Worm (Caenorhabditis elegans) whole organism, L3 larva: ENCODE data around the gene ZK622.5.

Source experiments
- R02D3.7 ChIP-seq: fragments of 150-350 bp; optimal IDR thresholded peaks from 2 replicates; lab custom pipeline; 2014; ENCODE audit warnings: missing biosample characterization, missing genetic modification characterization
- ZK546.5 ChIP-seq: sonication (generic microtip); optimal IDR thresholded peaks from 2 replicates; lab custom pipeline; 2017; ENCODE audit warnings: missing biosample characterization, missing genetic modification characterization
- aly-2 ChIP-seq: fragments of 150-350 bp; optimal IDR thresholded peaks from 2 replicates; lab custom pipeline; 2014; ENCODE audit warnings: missing biosample characterization, missing genetic modification characterization
- ama-1 ChIP-seq: fragments of 150-350 bp; optimal IDR thresholded peaks from 2 replicates; lab custom pipeline; 2018
- ceh-16 ChIP-seq: sonication (generic microtip); optimal IDR thresholded peaks from 2 replicates; lab custom pipeline; 2017; ENCODE audit warnings: missing biosample characterization, missing genetic modification characterization
- ceh-28 ChIP-seq: fragments of 150-350 bp; optimal IDR thresholded peaks from 2 replicates; lab custom pipeline; 2014; ENCODE audit warnings: missing biosample characterization, missing genetic modification reagents, missing genetic modification characterization
- ceh-82 ChIP-seq: fragments of 150-350 bp; optimal IDR thresholded peaks from 2 replicates; lab custom pipeline; 2014; ENCODE audit warnings: missing biosample characterization, missing genetic modification characterization
- ceh-9 ChIP-seq: sonication (generic microtip); optimal IDR thresholded peaks from 2 replicates; lab custom pipeline; 2018; ENCODE audit warnings: missing biosample characterization, missing genetic modification characterization
- egl-27 ChIP-seq: sonication (generic microtip); optimal IDR thresholded peaks from 4 replicates; lab custom pipeline; 2017; ENCODE audit warnings: missing biosample characterization, missing genetic modification reagents, missing genetic modification characterization
- egl-5 ChIP-seq: fragments of 150-350 bp; optimal IDR thresholded peaks from 2 replicates; lab custom pipeline; 2017; ENCODE audit warnings: missing biosample characterization, missing genetic modification reagents, missing genetic modification characterization, inconsistent platforms
- elt-1 ChIP-seq: fragments of 150-350 bp; optimal IDR thresholded peaks from 2 replicates; lab custom pipeline; 2014; ENCODE audit warnings: missing biosample characterization, missing genetic modification characterization
- elt-2 ChIP-seq: sonication (generic microtip); optimal IDR thresholded peaks from 2 replicates; lab custom pipeline; 2016; ENCODE audit warnings: missing genetic modification reagents, mild to moderate bottlenecking, missing genetic modification characterization, missing compliant biosample characterization
- elt-3 ChIP-seq, 3 experiments: fragments of 150-350 bp in 1 of 3; sonication (generic microtip) in 2 of 3; optimal IDR thresholded peaks; 2 replicates in 2 of 3; 4 replicates in 1 of 3; lab custom pipeline; 2014 to 2017; ENCODE audit warnings: missing biosample characterization in 3 of 3, missing genetic modification characterization in 3 of 3
- eor-1 ChIP-seq, 2 experiments: fragments of 150-350 bp; optimal IDR thresholded peaks; 2 replicates each; lab custom pipeline; 2014 to 2018; ENCODE audit warnings: missing biosample characterization in 2 of 2, missing genetic modification characterization in 2 of 2
- fkh-10 ChIP-seq: sonication (generic microtip); optimal IDR thresholded peaks from 2 replicates; lab custom pipeline; 2017; ENCODE audit warnings: missing biosample characterization, missing genetic modification reagents, missing genetic modification characterization
- fkh-2 ChIP-seq: fragments of 150-350 bp; optimal IDR thresholded peaks from 2 replicates; lab custom pipeline; 2014; ENCODE audit warnings: missing biosample characterization, missing genetic modification reagents, missing genetic modification characterization
- hmg-11 ChIP-seq: sonication (generic microtip); optimal IDR thresholded peaks from 2 replicates; lab custom pipeline; 2016; ENCODE audit warnings: missing genetic modification characterization, missing compliant biosample characterization
- jun-1 ChIP-seq: fragments of 150-350 bp; optimal IDR thresholded peaks from 2 replicates; lab custom pipeline; 2014; ENCODE audit warnings: missing biosample characterization, missing genetic modification reagents, missing genetic modification characterization
- lin-15B ChIP-seq: fragments of 150-350 bp; optimal IDR thresholded peaks from 2 replicates; lab custom pipeline; 2014; ENCODE audit warnings: missing biosample characterization, missing genetic modification characterization
- lin-39 ChIP-seq: fragments of 150-350 bp; optimal IDR thresholded peaks from 2 replicates; lab custom pipeline; 2018; ENCODE audit warnings: missing biosample characterization, missing genetic modification reagents, missing genetic modification characterization
- lsy-12 ChIP-seq: sonication (generic microtip); optimal IDR thresholded peaks from 2 replicates; lab custom pipeline; 2016; ENCODE audit warnings: mild to moderate bottlenecking, missing genetic modification characterization, missing compliant biosample characterization
- mdl-1 ChIP-seq: fragments of 150-350 bp; optimal IDR thresholded peaks from 2 replicates; lab custom pipeline; 2014; ENCODE audit warnings: missing biosample characterization, missing genetic modification characterization
- mml-1 ChIP-seq: fragments of 150-350 bp; sonication (generic microtip); optimal IDR thresholded peaks from 3 replicates; lab custom pipeline; 2014; ENCODE audit warnings: missing biosample characterization, missing genetic modification characterization
- nfya-1 ChIP-seq: sonication (generic microtip); optimal IDR thresholded peaks from 2 replicates; lab custom pipeline; 2017; ENCODE audit warnings: missing genetic modification characterization, mild to moderate bottlenecking, missing compliant biosample characterization, antibody characterized with exemption, moderate library complexity; ENCODE audit not compliant: insufficient read depth
- nhr-11 ChIP-seq: fragments of 150-350 bp; optimal IDR thresholded peaks from 2 replicates; lab custom pipeline; 2014; ENCODE audit warnings: missing biosample characterization, missing genetic modification characterization
- nhr-12 ChIP-seq: fragments of 150-350 bp; optimal IDR thresholded peaks from 2 replicates; lab custom pipeline; 2014; ENCODE audit warnings: missing biosample characterization, missing genetic modification characterization
- nhr-23 ChIP-seq: fragments of 150-350 bp; optimal IDR thresholded peaks from 2 replicates; lab custom pipeline; 2014; ENCODE audit warnings: missing biosample characterization, missing genetic modification reagents, missing genetic modification characterization
- nhr-237 ChIP-seq: fragments of 150-350 bp; optimal IDR thresholded peaks from 2 replicates; lab custom pipeline; 2014; ENCODE audit warnings: missing biosample characterization, missing genetic modification characterization
- nhr-25 ChIP-seq: sonication (generic microtip); optimal IDR thresholded peaks from 2 replicates; lab custom pipeline; 2017; ENCODE audit warnings: missing biosample characterization, missing genetic modification characterization
- nhr-28 ChIP-seq: fragments of 150-350 bp; optimal IDR thresholded peaks from 2 replicates; lab custom pipeline; 2014; ENCODE audit warnings: missing biosample characterization, missing genetic modification characterization
- nhr-43 ChIP-seq: sonication (generic microtip); optimal IDR thresholded peaks from 2 replicates; lab custom pipeline; 2016; ENCODE audit warnings: mild to moderate bottlenecking, missing genetic modification characterization, missing compliant biosample characterization; ENCODE audit not compliant: poor library complexity, severe bottlenecking
- nhr-67 ChIP-seq: fragments of 150-350 bp; optimal IDR thresholded peaks from 2 replicates; lab custom pipeline; 2014; ENCODE audit warnings: missing biosample characterization, missing genetic modification characterization
- nhr-76 ChIP-seq: fragments of 150-350 bp; sonication (generic microtip); optimal IDR thresholded peaks from 5 replicates; lab custom pipeline; 2014; ENCODE audit warnings: missing biosample characterization, missing genetic modification characterization
- nhr-77 ChIP-seq: fragments of 150-350 bp; optimal IDR thresholded peaks from 2 replicates; lab custom pipeline; 2014; ENCODE audit warnings: missing biosample characterization, missing genetic modification characterization
- pha-4 ChIP-seq: fragments of 150-350 bp; optimal IDR thresholded peaks from 2 replicates; lab custom pipeline; 2014; ENCODE audit warnings: missing biosample characterization, missing genetic modification reagents, missing genetic modification characterization
- pqm-1 ChIP-seq: fragments of 150-350 bp; optimal IDR thresholded peaks from 2 replicates; lab custom pipeline; 2017; ENCODE audit warnings: missing biosample characterization, missing genetic modification characterization, inconsistent platforms
- sea-2 ChIP-seq: fragments of 150-350 bp; sonication (generic microtip); optimal IDR thresholded peaks from 4 replicates; lab custom pipeline; 2014; ENCODE audit warnings: missing biosample characterization, missing genetic modification reagents, missing genetic modification characterization
- skn-1 ChIP-seq: fragments of 150-350 bp; optimal IDR thresholded peaks from 2 replicates; lab custom pipeline; 2014; ENCODE audit warnings: missing biosample characterization, missing genetic modification characterization
- snpc-4 ChIP-seq: fragments of 150-350 bp; optimal IDR thresholded peaks from 2 replicates; lab custom pipeline; 2014; ENCODE audit warnings: missing biosample characterization, missing genetic modification characterization
- tbx-2 ChIP-seq: sonication (generic microtip); optimal IDR thresholded peaks from 2 replicates; lab custom pipeline; 2016; ENCODE audit warnings: mild to moderate bottlenecking, missing genetic modification characterization, missing compliant biosample characterization
- unc-39 ChIP-seq: sonication (generic microtip); optimal IDR thresholded peaks from 4 replicates; lab custom pipeline; 2017; ENCODE audit warnings: missing biosample characterization, missing genetic modification characterization
- zag-1 ChIP-seq: fragments of 150-350 bp; optimal IDR thresholded peaks from 2 replicates; lab custom pipeline; 2014; ENCODE audit warnings: missing biosample characterization, missing genetic modification characterization
- ztf-11 ChIP-seq: fragments of 150-350 bp; optimal IDR thresholded peaks from 2 replicates; lab custom pipeline; 2014; ENCODE audit warnings: missing biosample characterization, missing genetic modification characterization
- ztf-4 ChIP-seq: fragments of 150-350 bp; optimal IDR thresholded peaks from 2 replicates; lab custom pipeline; 2014; ENCODE audit warnings: missing biosample characterization, missing genetic modification characterization

ZK622.5 gene

DNA sequence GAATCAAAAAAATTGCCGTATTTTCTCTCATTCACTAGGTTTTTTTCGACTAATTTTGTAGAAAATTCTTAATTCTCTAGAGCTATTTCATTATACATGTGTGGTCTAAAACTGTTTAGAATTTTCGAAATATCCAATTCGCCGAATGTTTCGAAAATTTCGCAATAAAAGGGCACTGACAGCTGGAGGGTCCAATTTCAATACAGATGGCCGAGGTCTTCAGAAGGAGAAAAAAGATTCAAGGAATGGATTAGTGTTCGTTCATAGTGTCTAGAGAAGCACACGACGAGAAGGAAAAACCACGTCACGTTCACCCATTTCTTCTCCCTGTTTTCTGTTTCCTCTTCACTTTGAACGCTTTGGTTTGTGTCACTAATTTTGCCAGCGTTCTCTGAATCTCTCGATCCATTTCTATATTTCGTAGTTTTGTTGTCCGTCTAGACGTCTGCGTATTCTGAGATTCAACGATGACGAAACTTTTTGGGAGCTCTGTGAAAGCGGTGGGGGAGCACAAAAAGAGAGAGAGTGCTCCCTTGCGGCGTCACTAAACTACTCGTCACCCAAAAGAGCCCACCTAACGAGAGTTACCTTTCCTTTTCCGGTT, 36.9 kb downstream of the ZK622.5 start (continued):
- TF ChIP-seq ama-1 (lab: Kevin White, UChicago) = no peak
- no peak for TF ChIP-seq ztf-11
- no peak for TF ChIP-seq nhr-28 (tag; lab: Kevin White, UChicago)
- peak; percentile 87 for TF ChIP-seq pha-4 (tag; lab: Kevin White, UChicago)
- no peak for TF ChIP-seq mml-1
- no peak for TF ChIP-seq nhr-12 (tag; lab: Kevin White, UChicago)
- no peak for TF ChIP-seq zag-1
- TF ChIP-seq lin-15B (tag; lab: Kevin White, UChicago) = no peak
- TF ChIP-seq nfya-1 (tag; lab: Kevin White, UChicago) = peak; percentile 83
- TF ChIP-seq elt-3 (tag; optimal IDR thresholded peaks at IDR 0.05; lab: Kevin White, UChicago) = no peak
- no peak for TF ChIP-seq egl-27
- no peak for TF ChIP-seq nhr-67 (tag; lab: Kevin White, UChicago)
- peak; percentile 64 for TF ChIP-seq hmg-11 (tag; lab: Kevin White, UChicago)
- no peak for TF ChIP-seq nhr-23 (tag; lab: Kevin White, UChicago)
- peak; percentile 34 for TF ChIP-seq mdl-1 (tag; lab: Kevin White, UChicago)
- TF ChIP-seq elt-2 = peak; percentile 44
- no peak for TF ChIP-seq eor-1 (tag; optimal IDR thresholded peaks at IDR 0.05; lab: Kevin White, UChicago)
- TF ChIP-seq nhr-77 (tag; lab: Kevin White, UChicago) = no peak
- no peak for TF ChIP-seq nhr-76 (tag; lab: Kevin White, UChicago)
- no peak for TF ChIP-seq fkh-2
- peak; percentile 62 for TF ChIP-seq jun-1 (tag; lab: Kevin White, UChicago)
- TF ChIP-seq elt-1 = peak; percentile 5
- no peak for TF ChIP-seq aly-2

DNA sequence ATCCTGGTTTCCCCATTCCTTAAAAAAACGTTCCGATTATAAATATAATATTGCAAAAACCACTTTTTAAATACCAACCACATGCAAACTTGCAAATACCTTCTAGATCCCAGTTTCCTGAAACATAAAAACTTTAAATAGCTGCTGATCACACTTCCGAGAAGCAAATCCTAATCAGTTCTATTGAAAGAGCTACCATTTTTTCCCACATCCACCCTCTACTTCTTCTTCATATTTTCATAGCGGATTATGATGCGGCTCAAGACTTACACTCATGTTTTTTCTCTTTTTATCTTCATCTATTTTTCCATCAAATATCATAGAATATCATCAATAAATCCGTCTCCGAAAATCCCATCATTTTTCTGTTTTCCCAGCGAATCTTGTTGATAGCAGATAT, 37.6 kb downstream of the ZK622.5 start:
- no peak for TF ChIP-seq elt-1

DNA sequence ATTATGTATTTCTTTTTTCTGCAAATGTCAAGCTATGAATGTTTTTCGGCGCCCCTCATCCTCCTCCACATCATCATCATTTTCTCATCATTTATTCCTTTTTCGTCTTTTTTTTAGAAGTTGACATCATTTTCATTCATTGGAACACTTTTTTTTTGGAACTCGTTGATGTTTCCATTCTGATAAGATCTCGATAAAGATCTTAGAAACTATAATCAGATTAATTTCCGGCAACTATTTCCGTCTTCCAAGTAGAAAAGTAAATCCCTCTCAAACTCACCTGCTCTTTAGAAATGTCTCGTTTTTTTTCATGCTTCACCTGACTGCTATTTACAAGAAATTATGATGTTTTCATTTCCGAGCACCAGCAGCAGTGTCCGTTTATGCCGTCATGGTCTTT, 39.7 kb downstream of the ZK622.5 start:
- TF ChIP-seq ZK546.5 (tag; lab: Kevin White, UChicago) (no peak), snpc-4 (tag; lab: Kevin White, UChicago) (no peak), nhr-11 (peak; percentile 42), elt-1 (peak; percentile 90), nhr-23 (tag; lab: Kevin White, UChicago) (peak; percentile 37), sea-2 (GFP tag; lab: Kevin White, UChicago) (no peak)
- TF ChIP-seq, all 47 proteins: peak for 3

DNA sequence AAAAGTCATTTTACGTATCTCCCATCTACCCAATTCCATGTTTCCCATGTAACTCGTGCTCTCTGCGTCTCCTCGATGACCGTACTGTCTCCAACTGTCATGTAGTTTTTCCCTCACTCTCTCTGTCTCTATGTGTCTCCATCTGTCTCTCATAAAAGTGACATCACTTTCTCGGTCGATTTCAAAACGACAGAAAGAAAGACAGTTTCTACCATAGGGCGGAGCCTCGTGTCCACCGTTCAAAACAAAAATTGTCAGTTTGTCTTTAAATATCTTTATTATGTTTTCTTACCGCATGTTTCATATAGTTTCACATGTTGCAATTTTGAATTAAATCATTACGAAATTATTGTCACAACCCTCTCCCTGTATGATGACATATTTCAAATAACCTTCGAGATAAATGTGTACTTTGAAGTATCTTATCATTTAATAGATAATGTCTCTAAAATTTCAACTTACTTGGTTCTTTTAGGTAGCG, 41.0 kb downstream of the ZK622.5 start:
- TF ChIP-seq nhr-11 (peak; percentile 53), hmg-11 (tag; lab: Kevin White, UChicago) (peak; percentile 26), elt-3 (tag; optimal IDR thresholded peaks at IDR 0.05; lab: Kevin White, UChicago) (peak in 2 of 3 experiments; percentile 10 to 74), nhr-25 (tag; lab: Kevin White, UChicago) (peak; percentile 91), ama-1 (lab: Kevin White, UChicago) (no peak), nhr-67 (tag; lab: Kevin White, UChicago) (no peak), unc-39 (no peak), jun-1 (tag; lab: Kevin White, UChicago) (peak; percentile 89), nhr-12 (tag; lab: Kevin White, UChicago) (no peak), R02D3.7 (tag; lab: Kevin White, UChicago) (peak; percentile 48), ceh-82 (tag; lab: Kevin White, UChicago) (no peak), ztf-4 (tag; lab: Kevin White, UChicago) (no peak), pha-4 (tag; lab: Kevin White, UChicago) (peak; percentile 79), egl-27 (peak; percentile 80), skn-1 (peak; percentile 44), lin-15B (tag; lab: Kevin White, UChicago) (peak; percentile 10), snpc-4 (tag; lab: Kevin White, UChicago) (no peak), ceh-9 (tag; lab: Kevin White, UChicago) (no peak), nhr-76 (tag; lab: Kevin White, UChicago) (no peak), ceh-28 (peak; percentile 79), egl-5 (tag; lab: Kevin White, UChicago) (peak; percentile 97), nhr-237 (tag; lab: Kevin White, UChicago) (no peak), nhr-77 (tag; lab: Kevin White, UChicago) (peak; percentile 57), ceh-16 (no peak), eor-1 (tag; optimal IDR thresholded peaks at IDR 0.05; lab: Kevin White, UChicago) (no peak), fkh-10 (GFP tag; lab: Kevin White, UChicago) (no peak), mml-1 (no peak), zag-1 (no peak), ztf-11 (no peak), nhr-43 (tag; lab: Kevin White, UChicago) (peak; percentile 86), sea-2 (GFP tag; lab: Kevin White, UChicago) (no peak), nhr-28 (tag; lab: Kevin White, UChicago) (peak; percentile 43), aly-2 (no peak), lin-39 (tag; lab: Kevin White, UChicago) (peak; percentile 48), tbx-2 (tag; lab: Kevin White, UChicago) (peak; percentile 62), fkh-2 (no peak), elt-2 (peak; percentile 98), ZK546.5 (tag; lab: Kevin White, UChicago) (no peak), lsy-12 (peak; percentile 84), pqm-1 (tag; lab: Kevin White, UChicago) (peak; percentile 71)
